Fruit fly (Drosophila melanogaster) whole organism, embryonic: ENCODE data around the gene CG42674.

ENCODE experiments used
- Ada2b ChIP-seq: fragments of 200-800 bp; sonication (Bioruptor generic); IDR thresholded peaks from 2 replicates; pipeline ENCODE4 v1.3.6; 2022; ENCODE audit warnings: missing biosample characterization, missing genetic modification characterization
- Asciz ChIP-seq: fragments of 200-800 bp; sonication (Bioruptor generic); optimal IDR thresholded peaks from 2 replicates; lab custom pipeline; 2017; ENCODE audit warnings: missing biosample characterization, mild to moderate bottlenecking, missing genetic modification characterization, missing genetic modification reagents
- Atf3 ChIP-seq: fragments of 200-800 bp; sonication (Bioruptor generic); optimal IDR thresholded peaks from 3 replicates; lab custom pipeline; 2016; ENCODE audit warnings: missing biosample characterization, missing genetic modification characterization
- CG10366 ChIP-seq: fragments of 200-800 bp; sonication (Bioruptor generic); IDR thresholded peaks from 2 replicates; pipeline ENCODE4 v1.3.6; 2022; ENCODE audit warnings: missing biosample characterization, missing genetic modification characterization
- CG10959 ChIP-seq: fragments of 200-800 bp; sonication (Bioruptor generic); IDR thresholded peaks from 2 replicates; pipeline ENCODE4 v1.3.6; 2022; ENCODE audit warnings: missing biosample characterization, missing genetic modification characterization
- CG11723 ChIP-seq: fragments of 200-800 bp; sonication (Bioruptor generic); optimal IDR thresholded peaks from 2 replicates; lab custom pipeline; 2017; ENCODE audit warnings: missing biosample characterization, mild to moderate bottlenecking, missing genetic modification characterization
- CG12236 ChIP-seq: fragments of 200-800 bp; sonication (Bioruptor generic); optimal IDR thresholded peaks from 2 replicates; lab custom pipeline; 2016; ENCODE audit warnings: missing biosample characterization, missing genetic modification characterization
- CG14965 ChIP-seq: fragments of 200-800 bp; sonication (Bioruptor generic); optimal IDR thresholded peaks from 2 replicates; lab custom pipeline; 2016; ENCODE audit warnings: missing biosample characterization, missing genetic modification characterization, borderline replicate concordance
- CG16813 ChIP-seq: fragments of 200-800 bp; sonication (Bioruptor generic); IDR thresholded peaks from 3 replicates; pipeline ENCODE4 v1.3.6; 2022; ENCODE audit warnings: missing biosample characterization, missing genetic modification characterization; ENCODE audit not compliant: partially characterized antibody
- CG18599 ChIP-seq: fragments of 200-800 bp; sonication (Bioruptor generic); optimal IDR thresholded peaks from 3 replicates; lab custom pipeline; 2017; ENCODE audit warnings: missing biosample characterization, missing genetic modification characterization, mild to moderate bottlenecking, moderate library complexity, missing genetic modification reagents
- CG2712 ChIP-seq: fragments of 200-800 bp; optimal IDR thresholded peaks from 3 replicates; lab custom pipeline; 2019; ENCODE audit warnings: missing biosample characterization, mild to moderate bottlenecking, missing genetic modification characterization, moderate library complexity
- CG33213 ChIP-seq: fragments of 200-800 bp; sonication (Bioruptor generic); optimal IDR thresholded peaks from 3 replicates; lab custom pipeline; 2016; ENCODE audit warnings: missing biosample characterization, missing genetic modification characterization
- CG3407 ChIP-seq: fragments of 200-800 bp; sonication (Bioruptor generic); optimal IDR thresholded peaks from 2 replicates; lab custom pipeline; 2018; ENCODE audit warnings: missing biosample characterization, mild to moderate bottlenecking, missing genetic modification characterization
- CG7271 ChIP-seq: fragments of 200-800 bp; sonication (Bioruptor generic); optimal IDR thresholded peaks from 2 replicates; lab custom pipeline; 2018; ENCODE audit warnings: missing biosample characterization, mild to moderate bottlenecking, missing genetic modification characterization, moderate library complexity
- CG7556 ChIP-seq: fragments of 200-800 bp; sonication (Bioruptor generic); optimal IDR thresholded peaks from 2 replicates; lab custom pipeline; 2017; ENCODE audit warnings: missing biosample characterization, mild to moderate bottlenecking, missing genetic modification characterization
- CG7987 ChIP-seq: fragments of 200-800 bp; sonication (Bioruptor generic); optimal IDR thresholded peaks from 2 replicates; lab custom pipeline; 2018; ENCODE audit warnings: missing biosample characterization, mild to moderate bottlenecking, missing genetic modification characterization, moderate library complexity
- CG8359 ChIP-seq: fragments of 200-800 bp; sonication (Bioruptor generic); optimal IDR thresholded peaks from 2 replicates; lab custom pipeline; 2017; ENCODE audit warnings: missing biosample characterization, mild to moderate bottlenecking, missing genetic modification characterization, borderline replicate concordance
- CG9727 ChIP-seq: fragments of 200-800 bp; sonication (Bioruptor generic); optimal IDR thresholded peaks from 3 replicates; lab custom pipeline; 2017; ENCODE audit warnings: missing biosample characterization, mild to moderate bottlenecking, missing genetic modification characterization
- CG9797 ChIP-seq: fragments of 200-800 bp; sonication (Bioruptor generic); optimal IDR thresholded peaks from 3 replicates; lab custom pipeline; 2018; ENCODE audit warnings: missing biosample characterization, mild to moderate bottlenecking, missing genetic modification characterization
- CG9932 ChIP-seq: fragments of 200-800 bp; sonication (Bioruptor generic); IDR thresholded peaks from 2 replicates; pipeline ENCODE4 v1.3.6; 2022; ENCODE audit warnings: missing biosample characterization, missing genetic modification characterization
- CHES-1-like ChIP-seq: fragments of 200-800 bp; sonication (Bioruptor generic); optimal IDR thresholded peaks from 2 replicates; lab custom pipeline; 2016; ENCODE audit warnings: missing biosample characterization, missing genetic modification characterization
- Camta ChIP-seq: fragments of 200-800 bp; sonication (Bioruptor generic); optimal IDR thresholded peaks from 2 replicates; lab custom pipeline; 2016; ENCODE audit warnings: missing biosample characterization, missing genetic modification characterization
- D ChIP-seq, 2 experiments: fragments of 200-800 bp in 1 of 2; fragments of >200 bp in 1 of 2; sonication (Bioruptor generic) in 1 of 2; optimal IDR thresholded peaks; 2 replicates in 1 of 2; 3 replicates in 1 of 2; lab custom pipeline; 2017; ENCODE audit warnings: mild to moderate bottlenecking in 1 of 2, missing biosample characterization in 1 of 2, missing genetic modification characterization in 1 of 2, missing genetic modification reagents in 1 of 2
- Drgx ChIP-seq: fragments of 200-800 bp; sonication (Bioruptor generic); IDR thresholded peaks from 2 replicates; pipeline ENCODE4 v1.3.6; 2022; ENCODE audit warnings: missing biosample characterization, missing genetic modification characterization
- GATAe ChIP-seq: fragments of 200-800 bp; sonication (Bioruptor generic); conservative IDR thresholded peaks from 2 replicates; pipeline ENCODE4 v1.3.6; 2022; ENCODE audit warnings: missing biosample characterization, missing genetic modification characterization
- Hr51 ChIP-seq, 2 experiments: fragments of 200-800 bp; sonication (Bioruptor generic); optimal IDR thresholded peaks; 2 replicates in 1 of 2; 3 replicates in 1 of 2; lab custom pipeline; 2016 to 2018; ENCODE audit warnings: missing biosample characterization in 2 of 2, missing genetic modification characterization in 2 of 2, mild to moderate bottlenecking in 1 of 2, moderate library complexity in 1 of 2
- MTF-1 ChIP-seq: fragments of 200-800 bp; sonication (Bioruptor generic); optimal IDR thresholded peaks from 2 replicates; lab custom pipeline; 2018; ENCODE audit warnings: missing biosample characterization, mild to moderate bottlenecking, missing genetic modification characterization, borderline replicate concordance
- Mes4 ChIP-seq: fragments of 200-800 bp; sonication (Bioruptor generic); optimal IDR thresholded peaks from 2 replicates; lab custom pipeline; 2016; ENCODE audit warnings: missing biosample characterization, missing genetic modification characterization
- Oaz ChIP-seq: fragments of 200-800 bp; sonication (Bioruptor generic); IDR thresholded peaks from 2 replicates; pipeline ENCODE4 v1.3.6; 2022; ENCODE audit warnings: missing biosample characterization, missing genetic modification characterization
- Oli ChIP-seq: fragments of 200-800 bp; sonication (Bioruptor generic); optimal IDR thresholded peaks from 2 replicates; lab custom pipeline; 2018; ENCODE audit warnings: missing biosample characterization, mild to moderate bottlenecking, missing genetic modification characterization, moderate library complexity
- Optix ChIP-seq: fragments of 200-800 bp; sonication (Bioruptor generic); IDR thresholded peaks from 3 replicates; pipeline ENCODE4 v1.3.6; 2022; ENCODE audit warnings: missing biosample characterization, missing genetic modification characterization
- Ravus ChIP-seq: fragments of 200-800 bp; sonication (Bioruptor generic); IDR thresholded peaks from 2 replicates; pipeline ENCODE4 v1.3.6; 2022; ENCODE audit warnings: missing biosample characterization, missing genetic modification characterization
- Rfx ChIP-seq: fragments of 200-800 bp; sonication (Bioruptor generic); IDR thresholded peaks from 2 replicates; pipeline ENCODE4 v1.3.6; 2022; ENCODE audit warnings: missing biosample characterization, missing genetic modification characterization
- Scr ChIP-seq: fragments of 200-800 bp; sonication (Bioruptor generic); IDR thresholded peaks from 2 replicates; pipeline ENCODE4 v1.3.6; 2022; ENCODE audit warnings: missing biosample characterization, missing genetic modification characterization; ENCODE audit not compliant: partially characterized antibody
- Six4 ChIP-seq: fragments of 200-800 bp; sonication (Bioruptor generic); optimal IDR thresholded peaks from 2 replicates; lab custom pipeline; 2016; ENCODE audit warnings: missing biosample characterization, missing genetic modification characterization
- Ssrp ChIP-seq: fragments of 200-800 bp; sonication (Bioruptor generic); optimal IDR thresholded peaks from 2 replicates; lab custom pipeline; 2018; ENCODE audit warnings: missing biosample characterization, mild to moderate bottlenecking, missing genetic modification characterization, moderate library complexity
- TFAM ChIP-seq: fragments of 200-800 bp; sonication (Bioruptor generic); optimal IDR thresholded peaks from 2 replicates; lab custom pipeline; 2017; ENCODE audit warnings: missing biosample characterization, missing genetic modification characterization, inconsistent platforms
- Xbp1 ChIP-seq: fragments of 200-800 bp; sonication (Bioruptor generic); optimal IDR thresholded peaks from 3 replicates; lab custom pipeline; 2016; ENCODE audit warnings: missing biosample characterization, mild to moderate bottlenecking, missing genetic modification characterization
- al ChIP-seq: fragments of 200-800 bp; sonication (Bioruptor generic); IDR thresholded peaks from 2 replicates; pipeline ENCODE4 v1.3.6; 2022; ENCODE audit warnings: missing biosample characterization, missing genetic modification characterization
- az2 ChIP-seq: fragments of 200-800 bp; sonication (Bioruptor generic); optimal IDR thresholded peaks from 3 replicates; lab custom pipeline; 2016; ENCODE audit warnings: missing biosample characterization, missing genetic modification characterization
- cg ChIP-seq: fragments of 200-800 bp; sonication (Bioruptor generic); optimal IDR thresholded peaks from 3 replicates; lab custom pipeline; 2019; ENCODE audit warnings: missing biosample characterization, mild to moderate bottlenecking, missing genetic modification characterization, moderate library complexity
- ci ChIP-seq: fragments of 200-800 bp; sonication (Bioruptor generic); IDR thresholded peaks from 3 replicates; pipeline ENCODE4 v1.3.6; 2022; ENCODE audit warnings: missing biosample characterization, missing genetic modification characterization
- corto ChIP-seq: fragments of 200-800 bp; sonication (Bioruptor generic); optimal IDR thresholded peaks from 2 replicates; lab custom pipeline; 2016; ENCODE audit warnings: missing biosample characterization, mild to moderate bottlenecking, missing genetic modification characterization, moderate library complexity
- danr ChIP-seq: fragments of 200-800 bp; sonication (Bioruptor generic); IDR thresholded peaks from 2 replicates; pipeline ENCODE4 v1.3.6; 2022; ENCODE audit warnings: missing biosample characterization, missing genetic modification characterization
- eyg ChIP-seq: fragments of 200-800 bp; sonication (Bioruptor generic); optimal IDR thresholded peaks from 3 replicates; lab custom pipeline; 2016; ENCODE audit warnings: missing biosample characterization, missing genetic modification characterization
- hb ChIP-seq: fragments of 200-800 bp; sonication (Bioruptor generic); IDR thresholded peaks from 3 replicates; pipeline ENCODE4 v1.3.6; 2022; ENCODE audit warnings: missing biosample characterization, missing genetic modification characterization; ENCODE audit not compliant: partially characterized antibody
- her ChIP-seq: fragments of 200-800 bp; sonication (Bioruptor generic); optimal IDR thresholded peaks from 2 replicates; lab custom pipeline; 2016; ENCODE audit warnings: missing biosample characterization, missing genetic modification characterization
- oc ChIP-seq: fragments of 200-800 bp; sonication (Bioruptor generic); optimal IDR thresholded peaks from 2 replicates; lab custom pipeline; 2018; ENCODE audit warnings: missing biosample characterization, mild to moderate bottlenecking, missing genetic modification characterization, moderate library complexity
- pnt ChIP-seq: fragments of 200-800 bp; sonication (Bioruptor generic); optimal IDR thresholded peaks from 3 replicates; lab custom pipeline; 2016; ENCODE audit warnings: missing biosample characterization, missing genetic modification characterization
- tna ChIP-seq: fragments of 200-800 bp; sonication (Bioruptor generic); IDR thresholded peaks from 2 replicates; pipeline ENCODE4 v1.3.6; 2022; ENCODE audit warnings: missing biosample characterization, missing genetic modification characterization; ENCODE audit not compliant: partially characterized antibody

CG42674 gene

dm6 chr3L:20195875-20196274 is 2.2 kb downstream of the CG42674 start (continued):
- TF ChIP-seq CG11723 (GFP tag; lab: Kevin White, UChicago) (no peak), Hr51 (GFP tag; optimal IDR thresholded peaks at IDR 0.05; lab: Kevin White, UChicago) (peak in 1 of 2 experiments; percentile 66), CG9797 (GFP tag; lab: Kevin White, UChicago) (no peak), TFAM (GFP tag; lab: Kevin White, UChicago) (no peak), Xbp1 (GFP tag; lab: Kevin White, UChicago) (peak; percentile 66), Ssrp (tag; lab: Kevin White, UChicago) (peak; percentile 57), CG10366 (peak; percentile 71), CG9932 (GFP tag; lab: Robert Waterston, UW) (no peak), oc (tag; lab: Kevin White, UChicago) (peak; percentile 68), pnt (GFP tag; lab: Kevin White, UChicago) (peak; percentile 75), MTF-1 (GFP tag; lab: Kevin White, UChicago) (peak; percentile 53), GATAe (GFP tag; lab: Robert Waterston, UW) (no peak), Rfx (GFP tag; lab: Robert Waterston, UW) (peak; percentile 56; the same call in 1 of the 2 replicates), Oli (tag; lab: Kevin White, UChicago) (peak; percentile 78), Drgx (GFP tag; lab: Robert Waterston, UW) (peak; percentile 88), Optix (peak; percentile 78), Oaz (no peak), CG14965 (no peak), al (GFP tag; lab: Robert Waterston, UW) (0 out of 2 replicates have a peak, but pooled peaks have one; percentile 15), Ravus (GFP tag; lab: Robert Waterston, UW) (peak; percentile 38), hb (GFP tag; lab: Robert Waterston, UW) (no peak), CHES-1-like (GFP tag; lab: Kevin White, UChicago) (peak; percentile 34), Camta (GFP tag; lab: Kevin White, UChicago) (peak; percentile 37), CG9727 (peak; percentile 31), CG33213 (peak; percentile 39), CG3407 (GFP tag; lab: Kevin White, UChicago) (peak; percentile 37), CG16813 (no peak), Asciz (peak; percentile 53), CG7556 (GFP tag; lab: Kevin White, UChicago) (peak; percentile 29), CG2712 (tag; lab: Kevin White, UChicago) (peak; percentile 81), Mes4 (GFP tag; lab: Kevin White, UChicago) (peak; percentile 34), CG7987 (GFP tag; lab: Kevin White, UChicago) (no peak), eyg (no peak), Six4 (GFP tag; lab: Kevin White, UChicago) (peak; percentile 68), CG8359 (GFP tag; lab: Kevin White, UChicago) (peak; percentile 28), tna (GFP tag; lab: Robert Waterston, UW) (no peak), D (optimal IDR thresholded peaks at IDR 0.05; lab: Kevin White, UChicago) (no peak), D (GFP tag; optimal IDR thresholded peaks at IDR 0.05; lab: Kevin White, UChicago) (peak; percentile 69), Scr (no peak), CG12236 (GFP tag; lab: Kevin White, UChicago) (peak; percentile 25), az2 (GFP tag; lab: Kevin White, UChicago) (peak; percentile 58), ci (GFP tag; lab: Robert Waterston, UW) (peak; percentile 89), her (GFP tag; lab: Kevin White, UChicago) (peak; percentile 1), cg (GFP tag; lab: Kevin White, UChicago) (no peak), Ada2b (GFP tag; lab: Robert Waterston, UW) (peak; percentile 73), CG7271 (tag; lab: Kevin White, UChicago) (no peak), corto (GFP tag; lab: Kevin White, UChicago) (no peak), danr (GFP tag; lab: Robert Waterston, UW) (no peak), CG10959 (GFP tag; lab: Robert Waterston, UW) (peak; percentile 57), CG18599 (GFP tag; lab: Kevin White, UChicago) (peak; percentile 25), Atf3 (GFP tag; lab: Kevin White, UChicago) (peak; percentile 34)
